Worm (Caenorhabditis elegans) whole organism, mixed stage, embryonic: ENCODE measurements around the gene C45B11.9.

ENCODE experiments used
- elt-1 ChIP-seq: sonication (generic microtip); optimal IDR thresholded peaks from 2 replicates; lab custom pipeline; 2017; ENCODE audit warnings: missing genetic modification characterization, mild to moderate bottlenecking, missing compliant biosample characterization, antibody characterized with exemption, moderate library complexity, borderline replicate concordance; ENCODE audit not compliant: insufficient read depth
- elt-3 ChIP-seq: fragments of 150-350 bp; optimal IDR thresholded peaks from 2 replicates; lab custom pipeline; 2014; ENCODE audit warnings: missing biosample characterization, missing genetic modification characterization
- lin-13 ChIP-seq: fragments of 150-350 bp; optimal IDR thresholded peaks from 2 replicates; lab custom pipeline; 2014; ENCODE audit warnings: missing biosample characterization, missing genetic modification characterization
- nhr-12 ChIP-seq: fragments of 150-350 bp; optimal IDR thresholded peaks from 2 replicates; lab custom pipeline; 2014; ENCODE audit warnings: missing biosample characterization, missing genetic modification characterization
- nhr-237 ChIP-seq: fragments of 150-350 bp; optimal IDR thresholded peaks from 2 replicates; lab custom pipeline; 2014; ENCODE audit warnings: missing biosample characterization, missing genetic modification characterization
- snpc-4 ChIP-seq: fragments of 150-350 bp; optimal IDR thresholded peaks from 2 replicates; lab custom pipeline; 2014; ENCODE audit warnings: missing biosample characterization, missing genetic modification characterization

DNA sequence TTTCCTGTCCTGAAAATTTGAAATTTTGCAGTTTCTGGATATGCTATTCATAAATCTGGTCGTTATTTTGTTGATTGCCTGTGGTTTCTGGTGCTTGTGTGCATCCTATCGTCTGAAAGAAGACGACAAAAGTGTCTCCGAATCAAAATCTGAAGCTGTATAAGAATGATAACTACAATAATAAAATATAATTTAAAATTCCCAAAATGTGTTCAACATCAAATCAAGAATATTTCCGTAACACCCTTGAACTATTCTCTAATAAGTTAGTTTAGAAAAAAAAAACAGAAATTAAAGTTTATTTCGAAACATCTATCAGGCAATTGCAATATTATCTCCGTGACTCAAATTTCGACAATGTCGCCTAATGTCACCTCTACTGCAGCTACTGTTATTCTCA lies 353 bp downstream of the C45B11.9 start, which contains the start of gene C45B11.8:
- TF ChIP-seq snpc-4 (tag; lab: Kevin White, UChicago) (no peak), elt-3 (no peak), nhr-237 (tag; lab: Kevin White, UChicago) (no peak), elt-1 (tag; lab: Kevin White, UChicago) (no peak), nhr-12 (tag; lab: Kevin White, UChicago) (no peak), lin-13 (tag; lab: Kevin White, UChicago) (no peak)
